Worm (Caenorhabditis elegans) whole organism, L4/young adult: ENCODE measurements around the gene F54B11.7.

Source experiments
- W03F9.2 ChIP-seq: fragments of 150-350 bp; optimal IDR thresholded peaks from 2 replicates; lab custom pipeline; 2014; ENCODE audit warnings: missing biosample characterization, missing genetic modification characterization
- dao-5 ChIP-seq: sonication (generic microtip); optimal IDR thresholded peaks from 2 replicates; lab custom pipeline; 2016; ENCODE audit warnings: missing genotype, missing genetic modification characterization, moderate library complexity, missing compliant biosample characterization
- him-1 ChIP-seq: sonication (generic microtip); optimal IDR thresholded peaks from 2 replicates; lab custom pipeline; 2016; ENCODE audit warnings: missing genotype, missing genetic modification reagents, missing genetic modification characterization, missing compliant biosample characterization

Gene F54B11.7

ce11 chrX:13600136-13600535, at the start of gene F54B11.7:
TSS of gene F54B11.7 (plus strand) at chrX:13600436.
- TF ChIP-seq him-1 (tag; lab: Kevin White, UChicago) (no peak), W03F9.2 (tag; lab: Kevin White, UChicago) (no peak), dao-5 (tag; lab: Kevin White, UChicago) (no peak)

- TF ChIP-seq him-1 (tag; lab: Kevin White, UChicago) (no peak), dao-5 (tag; lab: Kevin White, UChicago) (no peak)
Measured at ce11 chrX:13550890-13551289, 49.3 kb upstream of the F54B11.7 start, which contains the start of gene odr-1. TSS of gene odr-1 (minus strand) at chrX:13550990.

DNA sequence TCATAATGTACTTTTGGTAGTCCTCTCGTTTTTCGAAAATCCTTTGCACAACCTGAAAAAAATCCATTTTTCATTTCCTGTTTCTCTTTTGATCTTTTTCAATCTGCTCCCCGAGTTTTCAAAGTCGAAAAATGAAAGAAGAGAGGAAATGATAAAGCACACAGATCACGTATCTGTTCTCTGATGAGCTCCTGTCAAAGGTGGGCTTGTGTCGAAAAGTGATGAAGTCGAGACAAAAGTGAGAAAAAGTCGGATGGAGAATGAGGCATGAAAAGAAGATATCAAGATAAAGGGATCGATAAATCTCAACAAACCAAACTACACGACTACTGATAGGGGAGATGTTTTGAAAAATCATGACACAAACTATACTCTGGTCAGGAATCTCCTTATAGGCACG, 45.1 kb upstream of the F54B11.7 start:
- no peak for TF ChIP-seq W03F9.2 (tag; lab: Kevin White, UChicago)
- TF ChIP-seq dao-5 (tag; lab: Kevin White, UChicago): no peak
- no peak for TF ChIP-seq him-1 (tag; lab: Kevin White, UChicago)

- TF ChIP-seq W03F9.2 (tag; lab: Kevin White, UChicago) (no peak), dao-5 (tag; lab: Kevin White, UChicago) (no peak), him-1 (tag; lab: Kevin White, UChicago) (no peak)
Measured at ce11 chrX:13556066-13556465, 44.2 kb upstream of the F54B11.7 start, which contains the start of gene glb-20. TSS of gene glb-20 (minus strand) at chrX:13556166.

DNA sequence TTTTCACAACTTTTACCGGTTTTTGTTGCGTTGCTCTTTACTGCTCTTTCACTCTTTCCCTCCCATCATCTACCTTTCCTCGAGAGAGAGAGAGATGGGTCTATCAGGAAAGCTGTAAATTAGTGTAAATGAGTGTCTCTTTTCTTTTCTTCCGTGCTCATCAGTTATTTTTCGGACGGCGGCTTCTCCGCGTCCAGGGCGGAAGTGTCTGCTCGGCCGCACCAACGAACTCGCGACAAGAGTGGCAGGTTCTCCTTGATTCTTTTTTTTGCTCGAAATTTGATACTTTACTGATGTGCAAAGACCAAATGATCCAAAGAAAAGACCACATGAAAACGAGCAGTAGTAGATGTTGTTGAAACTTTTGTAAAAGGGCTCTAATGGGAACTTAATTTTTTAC, 41.6 kb upstream of the F54B11.7 start:
- TF ChIP-seq dao-5 (tag; lab: Kevin White, UChicago) (no peak), him-1 (tag; lab: Kevin White, UChicago) (no peak), W03F9.2 (tag; lab: Kevin White, UChicago) (no peak)

ce11 chrX:13561954-13562353, 38.3 kb upstream of the F54B11.7 start:
- TF ChIP-seq W03F9.2 (tag; lab: Kevin White, UChicago) (no peak), dao-5 (tag; lab: Kevin White, UChicago) (no peak), him-1 (tag; lab: Kevin White, UChicago) (no peak)

DNA sequence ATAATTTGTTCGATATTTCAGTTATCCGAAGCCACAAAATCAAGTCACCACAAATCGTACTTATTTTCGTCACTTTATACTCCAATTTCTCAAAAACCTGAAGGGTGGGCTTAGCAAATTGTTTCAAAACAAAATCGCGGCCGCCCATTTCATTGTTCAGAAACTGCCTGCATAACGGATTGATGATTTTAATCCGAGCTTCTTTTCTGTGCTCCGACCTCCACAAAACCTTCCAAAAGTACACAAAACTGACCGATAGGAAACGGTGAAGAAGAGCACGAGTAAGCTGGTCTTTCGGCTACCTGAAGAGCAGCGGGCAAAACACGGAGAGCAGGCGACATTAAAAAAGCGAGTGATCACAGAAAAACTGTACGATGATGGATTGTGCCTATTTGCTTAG, 33.8 kb upstream of the F54B11.7 start, which contains the start of gene R01E6.2:
Gene R01E6.2, minus strand, starts transcription at position 101 of the 400 bp plus-strand sequence.
- no peak for TF ChIP-seq dao-5 (tag; lab: Kevin White, UChicago)
- no peak for TF ChIP-seq him-1 (tag; lab: Kevin White, UChicago)
- TF ChIP-seq W03F9.2 (tag; lab: Kevin White, UChicago): no peak

- TF ChIP-seq dao-5 (tag; lab: Kevin White, UChicago) (no peak), W03F9.2 (tag; lab: Kevin White, UChicago) (no peak), him-1 (tag; lab: Kevin White, UChicago) (no peak)
Measured at ce11 chrX:13569854-13570253, 30.4 kb upstream of the F54B11.7 start, which contains the start of gene R01E6.7. TSS of gene R01E6.7 (minus strand) at chrX:13569954.

ce11 chrX:13574029-13574428, 26.2 kb upstream of the F54B11.7 start:
- TF ChIP-seq dao-5 (tag; lab: Kevin White, UChicago) (no peak), him-1 (tag; lab: Kevin White, UChicago) (no peak), W03F9.2 (tag; lab: Kevin White, UChicago) (no peak)

DNA sequence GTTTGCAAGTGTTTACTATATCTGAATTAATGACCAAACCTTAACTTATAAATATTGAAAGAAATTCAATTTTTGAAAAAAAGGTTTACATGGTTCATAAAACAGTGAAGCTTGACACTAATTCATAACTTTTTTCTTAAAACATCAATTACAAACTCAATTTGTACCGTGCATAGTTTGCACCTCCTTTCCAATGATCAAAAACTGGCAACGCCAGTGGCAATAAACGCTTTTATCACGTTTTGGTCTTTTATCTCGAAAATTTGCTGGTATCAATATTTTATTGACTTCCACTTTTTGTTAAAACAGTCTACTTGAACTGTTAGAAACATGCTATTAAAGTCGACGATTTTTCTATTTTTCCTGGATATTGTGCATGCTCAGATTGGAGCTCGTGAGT, 21.8 kb upstream of the F54B11.7 start, which contains the start of gene F54B11.11:
Gene F54B11.11, plus strand, starts transcription at position 301 of the 400 bp plus-strand sequence.
- TF ChIP-seq dao-5 (tag; lab: Kevin White, UChicago) (no peak), him-1 (tag; lab: Kevin White, UChicago) (no peak), W03F9.2 (tag; lab: Kevin White, UChicago) (no peak)

DNA sequence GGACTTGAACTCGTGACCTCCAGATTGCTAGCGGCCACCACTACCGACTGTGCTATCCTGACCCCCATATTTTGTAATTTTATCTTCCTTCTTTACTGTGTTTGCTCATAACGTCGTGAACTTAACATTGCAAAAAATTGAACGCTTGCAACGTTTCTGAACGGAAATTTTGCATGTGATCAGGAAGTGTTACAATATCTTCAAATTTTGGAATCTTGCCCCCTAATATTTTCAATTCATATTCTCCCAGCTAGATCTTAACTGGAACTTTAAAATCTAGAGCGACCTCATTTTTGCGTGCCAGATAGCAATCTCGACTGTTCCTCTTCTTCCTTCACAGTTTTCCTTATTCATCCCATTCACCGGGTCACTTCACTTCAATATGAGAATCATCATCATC, 18.4 kb upstream of the F54B11.7 start, which contains the start of gene F54B11.10:
Gene F54B11.10, plus strand, starts transcription at position 301 of the 400 bp plus-strand sequence.
- no peak for TF ChIP-seq dao-5 (tag; lab: Kevin White, UChicago)
- no peak for TF ChIP-seq him-1 (tag; lab: Kevin White, UChicago)
- TF ChIP-seq W03F9.2 (tag; lab: Kevin White, UChicago): no peak

DNA sequence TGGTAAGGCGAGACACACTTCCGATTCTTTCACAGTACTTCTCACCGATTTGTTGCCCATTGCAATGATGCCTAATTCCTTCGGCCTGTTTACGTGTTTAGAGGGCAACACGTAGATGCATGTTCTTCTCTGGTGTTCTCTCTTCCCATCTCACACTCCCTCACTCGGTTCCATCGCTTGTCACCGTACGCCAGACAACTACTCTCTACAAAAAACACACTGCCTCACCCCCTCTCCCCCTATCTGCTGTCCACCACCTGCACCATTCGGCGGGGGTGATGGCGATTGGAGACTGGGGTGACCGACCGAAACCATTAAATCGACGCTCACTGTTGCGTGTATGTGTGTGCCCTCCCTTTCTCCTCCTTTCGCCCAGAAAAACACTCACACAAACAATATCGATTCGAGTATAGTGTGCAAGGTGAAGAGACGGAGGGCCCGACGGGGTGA, 16.3 kb upstream of the F54B11.7 start:
- no peak for TF ChIP-seq W03F9.2 (tag; lab: Kevin White, UChicago)
- no peak for TF ChIP-seq him-1 (tag; lab: Kevin White, UChicago)
- TF ChIP-seq dao-5 (tag; lab: Kevin White, UChicago): no peak

DNA sequence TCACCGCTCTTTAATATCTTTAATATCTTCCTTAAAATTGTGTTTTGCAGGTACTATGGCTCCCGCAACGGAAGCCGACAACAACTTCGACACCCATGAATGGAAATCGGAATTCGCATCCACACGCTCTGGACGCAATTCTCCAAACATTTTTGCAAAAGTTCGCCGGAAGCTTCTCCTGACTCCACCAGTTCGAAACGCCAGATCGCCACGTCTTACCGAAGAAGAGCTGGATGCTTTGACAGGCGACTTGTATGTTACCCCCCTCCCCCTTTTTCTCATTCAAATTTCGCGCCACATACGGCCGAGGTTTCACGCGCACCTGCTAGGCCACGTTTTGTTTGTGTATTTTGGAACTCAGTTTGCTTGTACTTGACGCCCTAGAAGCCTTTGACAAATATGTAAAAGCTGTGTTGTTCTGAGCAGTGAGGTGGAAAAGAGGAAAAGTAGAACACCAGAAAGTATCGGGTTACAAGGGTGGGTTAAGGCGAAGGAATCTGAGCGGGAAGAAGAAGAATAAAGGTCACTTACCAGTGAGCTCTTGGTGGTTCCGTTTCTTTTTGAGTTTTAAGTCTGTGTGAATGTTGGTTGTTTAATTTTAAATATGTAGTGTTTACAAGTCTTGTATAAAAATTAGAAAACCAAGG, 15.4 kb upstream of the F54B11.7 start, which contains the start of gene unc-84:
Gene unc-84, plus strand, starts transcription at position 51 of the 647 bp plus-strand sequence.
- TF ChIP-seq him-1 (tag; lab: Kevin White, UChicago): no peak
- no peak for TF ChIP-seq dao-5 (tag; lab: Kevin White, UChicago)
- TF ChIP-seq W03F9.2 (tag; lab: Kevin White, UChicago): no peak
